Fruit fly (Drosophila melanogaster): ENCODE data around the gene CG12637.

Gene CG12637

DNA sequence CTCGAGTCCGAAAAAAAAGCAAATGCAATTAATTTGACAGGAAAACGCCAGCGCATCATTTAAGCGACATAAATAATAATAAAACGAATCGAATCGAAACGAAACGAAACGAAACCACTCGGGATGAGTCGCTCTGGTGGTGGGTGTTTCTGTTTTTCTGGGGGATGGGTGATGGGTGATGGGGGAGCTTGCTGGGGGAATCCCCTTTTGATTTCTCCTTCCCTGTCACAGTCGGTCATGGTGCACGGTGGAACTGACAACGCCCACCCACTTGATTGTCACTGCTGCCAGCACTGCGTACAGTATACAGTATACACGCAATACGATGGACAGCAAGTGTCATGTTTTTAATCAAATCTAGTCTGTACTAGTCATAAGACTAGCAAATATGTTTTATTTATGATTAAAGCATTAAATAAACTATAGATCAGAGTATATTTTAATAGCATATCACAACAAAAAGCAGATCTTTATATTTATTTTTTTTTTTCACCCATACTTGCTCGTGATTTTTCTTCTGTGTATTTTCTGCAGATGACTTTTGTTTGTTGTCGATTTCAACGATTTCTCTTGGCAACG lies 48.7 kb upstream of the CG12637 start (continued):
- TF ChIP-seq Hmr (GFP tag; optimal IDR thresholded peaks at IDR 0.05) (no peak), D19B (GFP tag; optimal IDR thresholded peaks at IDR 0.05) (no peak)

DNA sequence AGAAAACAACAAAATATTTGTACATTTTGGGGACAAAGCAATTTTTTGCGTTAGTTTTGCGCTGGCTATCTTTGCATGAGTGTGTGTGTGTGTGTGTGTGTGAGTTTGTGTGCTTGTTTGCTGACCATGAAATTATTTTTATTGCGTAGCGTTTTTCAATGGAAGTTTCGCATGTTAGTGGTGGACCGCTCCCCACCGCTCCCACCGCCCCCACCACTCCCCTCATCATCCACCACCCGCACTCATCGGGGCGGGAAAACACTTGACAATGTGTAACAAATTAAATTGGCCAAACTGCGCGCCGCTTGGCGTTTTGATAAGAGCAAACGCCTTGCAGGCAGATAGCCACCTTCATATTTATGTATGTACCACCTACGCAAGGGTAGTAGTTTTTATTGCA lies 46.0 kb upstream of the CG12637 start:
- no peak for TF ChIP-seq dpn (GFP tag; optimal IDR thresholded peaks at IDR 0.05)
- no peak for TF ChIP-seq bowl (GFP tag; IDR thresholded peaks at IDR 0.05)
- no peak for TF ChIP-seq CG11093 (GFP tag; IDR thresholded peaks at IDR 0.05)
- no peak for TF ChIP-seq prd (optimal IDR thresholded peaks at IDR 0.05)
- 0 out of 3 replicates have a peak, but pooled peaks have one; percentile 22 for TF ChIP-seq prd (GFP tag; IDR thresholded peaks at IDR 0.05)
- no peak for TF ChIP-seq wek (GFP tag; optimal IDR thresholded peaks at IDR 0.05)
- TF ChIP-seq onecut (GFP tag; IDR thresholded peaks at IDR 0.05), result no peak
- TF ChIP-seq CG11456 (GFP tag; IDR thresholded peaks at IDR 0.05), result no peak
- no peak for TF ChIP-seq odd (GFP tag; optimal IDR thresholded peaks at IDR 0.05)
- TF ChIP-seq Neu2 (GFP tag; optimal IDR thresholded peaks at IDR 0.05; ENCODE audit: borderline replicate concordance), result no peak
- TF ChIP-seq ems (GFP tag; optimal IDR thresholded peaks at IDR 0.05), result no peak
- peak; percentile 39 for TF ChIP-seq CG10543 (GFP tag; optimal IDR thresholded peaks at IDR 0.05)
- TF ChIP-seq ranshi (GFP tag; IDR thresholded peaks at IDR 0.05), result no peak
- no peak for TF ChIP-seq H15 (GFP tag; IDR thresholded peaks at IDR 0.05)
- no peak for TF ChIP-seq TFAM (GFP tag; optimal IDR thresholded peaks at IDR 0.05)
- no peak for TF ChIP-seq CG17829 (tag; optimal IDR thresholded peaks at IDR 0.05)
- no peak for TF ChIP-seq CG4404 (GFP tag; IDR thresholded peaks at IDR 0.05)
- TF ChIP-seq abd-A (tag; optimal IDR thresholded peaks at IDR 0.05), result no peak
- peak; percentile 1 for TF ChIP-seq HmgZ (tag; optimal IDR thresholded peaks at IDR 0.05)
- peak; percentile 32; the same call in 1 of the 2 replicates for TF ChIP-seq Adf1 (GFP tag; IDR thresholded peaks at IDR 0.05)
- TF ChIP-seq CG14014 (GFP tag; IDR thresholded peaks at IDR 0.05), result 0 out of 2 replicates have a peak, but pooled peaks have one; percentile 21
- TF ChIP-seq exex (tag; optimal IDR thresholded peaks at IDR 0.05), result peak; percentile 51
- TF ChIP-seq klu (GFP tag; IDR thresholded peaks at IDR 0.05), result 0 out of 2 replicates have a peak, but pooled peaks have one; percentile 29
- no peak for TF ChIP-seq CG17612 (GFP tag; IDR thresholded peaks at IDR 0.05)
- TF ChIP-seq CG9437 (GFP tag; optimal IDR thresholded peaks at IDR 0.05), result peak; percentile 9
- TF ChIP-seq Side (GFP tag; optimal IDR thresholded peaks at IDR 0.05), result no peak
- TF ChIP-seq CG15514 (GFP tag; optimal IDR thresholded peaks at IDR 0.05), result peak; percentile 0
- TF ChIP-seq Rfx (GFP tag; IDR thresholded peaks at IDR 0.05), result 0 out of 2 replicates have a peak, but pooled peaks have one; percentile 15
- TF ChIP-seq usp (GFP tag; optimal IDR thresholded peaks at IDR 0.05), result no peak
- TF ChIP-seq CG8290 (GFP tag; optimal IDR thresholded peaks at IDR 0.05), result no peak
- peak in 1 of 2 experiments; percentile 38 for TF ChIP-seq CG8290 (tag; optimal IDR thresholded peaks at IDR 0.05)
- TF ChIP-seq sima (GFP tag; optimal IDR thresholded peaks at IDR 0.05), result no peak
- TF ChIP-seq CG6765 (GFP tag; optimal IDR thresholded peaks at IDR 0.05), result no peak
- no peak for TF ChIP-seq Trl (optimal IDR thresholded peaks at IDR 0.05)
- TF ChIP-seq Trl (GFP tag; optimal IDR thresholded peaks at IDR 0.05), result no peak
- no peak for TF ChIP-seq pzg (GFP tag; optimal IDR thresholded peaks at IDR 0.05)
- TF ChIP-seq Ptx1 (GFP tag; IDR thresholded peaks at IDR 0.05), result 0 out of 2 replicates have a peak, but pooled peaks have one; percentile 9
- TF ChIP-seq Deaf1 (tag; optimal IDR thresholded peaks at IDR 0.05), result no peak
- TF ChIP-seq ato (GFP tag; IDR thresholded peaks at IDR 0.05; ENCODE audit: partially characterized antibody), result no peak
- no peak for TF ChIP-seq CG42726 (GFP tag; IDR thresholded peaks at IDR 0.05; ENCODE audit: partially characterized antibody)
- no peak for TF ChIP-seq CG16813 (GFP tag; IDR thresholded peaks at IDR 0.05; ENCODE audit: partially characterized antibody)
- no peak for TF ChIP-seq ase (GFP tag; IDR thresholded peaks at IDR 0.05)
- TF ChIP-seq CG12769 (tag; optimal IDR thresholded peaks at IDR 0.05), result peak; percentile 46
- TF ChIP-seq sc (optimal IDR thresholded peaks at IDR 0.05), result no peak
- no peak for TF ChIP-seq sc (GFP tag; optimal IDR thresholded peaks at IDR 0.05)
- TF ChIP-seq ham (GFP tag; IDR thresholded peaks at IDR 0.05), result no peak
- TF ChIP-seq CG10959 (GFP tag; IDR thresholded peaks at IDR 0.05), result no peak
- no peak for TF ChIP-seq zfh1 (GFP tag; IDR thresholded peaks at IDR 0.05)
